Worm (Caenorhabditis elegans) whole organism, L2 larva: ENCODE measurements around the gene W08E12.9.
A peak's percentile ranks its signal among the peaks of the same experiment; 100 is the strongest.

Experiments
- R02D3.7 ChIP-seq: fragments of 150-350 bp; optimal IDR thresholded peaks from 2 replicates; lab custom pipeline; 2014; ENCODE audit warnings: missing biosample characterization, missing genetic modification characterization
- Y55F3AM.14 ChIP-seq: fragments of 200-800 bp; sonication (Bioruptor generic); optimal IDR thresholded peaks from 2 replicates; lab custom pipeline; 2018; ENCODE audit warnings: mild to moderate bottlenecking, missing genetic modification characterization, missing compliant biosample characterization
- ama-1 ChIP-seq: fragments of 150-350 bp; optimal IDR thresholded peaks from 2 replicates; lab custom pipeline; 2018; ENCODE audit warnings: inconsistent platforms
- ceh-82 ChIP-seq: fragments of 150-350 bp; optimal IDR thresholded peaks from 2 replicates; lab custom pipeline; 2014; ENCODE audit warnings: missing biosample characterization, missing genetic modification characterization
- crh-2 ChIP-seq: sonication (generic microtip); optimal IDR thresholded peaks from 2 replicates; lab custom pipeline; 2017; ENCODE audit warnings: missing biosample characterization, missing genetic modification characterization
- dmd-4 ChIP-seq: sonication (generic microtip); optimal IDR thresholded peaks from 2 replicates; lab custom pipeline; 2017; ENCODE audit warnings: missing biosample characterization, missing genetic modification characterization
- elt-1 ChIP-seq: fragments of 150-350 bp; optimal IDR thresholded peaks from 2 replicates; lab custom pipeline; 2014; ENCODE audit warnings: missing biosample characterization, missing genetic modification characterization
- fos-1 ChIP-seq: fragments of 150-350 bp; optimal IDR thresholded peaks from 2 replicates; lab custom pipeline; 2014; ENCODE audit warnings: missing biosample characterization, missing genetic modification characterization
- lin-13 ChIP-seq: fragments of 150-350 bp; optimal IDR thresholded peaks from 2 replicates; lab custom pipeline; 2014; ENCODE audit warnings: missing biosample characterization, missing genetic modification reagents, missing genetic modification characterization
- lin-39 ChIP-seq: fragments of 150-350 bp; optimal IDR thresholded peaks from 2 replicates; lab custom pipeline; 2014; ENCODE audit warnings: missing biosample characterization, missing genetic modification reagents, missing genetic modification characterization
- lsy-2 ChIP-seq, 2 experiments: fragments of 150-350 bp in 1 of 2; sonication (generic microtip) in 1 of 2; optimal IDR thresholded peaks; 2 replicates each; lab custom pipeline; 2014 to 2017; ENCODE audit warnings: missing biosample characterization in 2 of 2, missing genetic modification characterization in 2 of 2
- mab-5 ChIP-seq: fragments of 150-350 bp; optimal IDR thresholded peaks from 2 replicates; lab custom pipeline; 2014; ENCODE audit warnings: missing biosample characterization, missing genetic modification characterization
- mdl-1 ChIP-seq, 2 experiments: fragments of 150-350 bp in 1 of 2; sonication (generic microtip) in 1 of 2; optimal IDR thresholded peaks; 2 replicates each; lab custom pipeline; 2017; ENCODE audit warnings: missing biosample characterization in 2 of 2, missing genetic modification characterization in 2 of 2
- nhr-10 ChIP-seq: sonication (generic microtip); optimal IDR thresholded peaks from 2 replicates; lab custom pipeline; 2017; ENCODE audit warnings: missing biosample characterization, missing genetic modification characterization
- nhr-129 ChIP-seq: fragments of 150-350 bp; optimal IDR thresholded peaks from 2 replicates; lab custom pipeline; 2014; ENCODE audit warnings: missing biosample characterization, missing genetic modification characterization
- nhr-21 ChIP-seq: fragments of 150-350 bp; optimal IDR thresholded peaks from 2 replicates; lab custom pipeline; 2014; ENCODE audit warnings: missing biosample characterization, missing genetic modification characterization
- nhr-25 ChIP-seq: fragments of 150-350 bp; sonication (generic microtip); optimal IDR thresholded peaks from 3 replicates; lab custom pipeline; 2014; ENCODE audit warnings: missing biosample characterization, missing genetic modification characterization
- nhr-6 ChIP-seq: fragments of 150-350 bp; optimal IDR thresholded peaks from 2 replicates; lab custom pipeline; 2014; ENCODE audit warnings: missing biosample characterization, missing genetic modification characterization
- sem-4 ChIP-seq: fragments of 150-350 bp; optimal IDR thresholded peaks from 2 replicates; lab custom pipeline; 2014; ENCODE audit warnings: missing biosample characterization, missing genetic modification reagents, missing genetic modification characterization
- skn-1 ChIP-seq: sonication (generic microtip); optimal IDR thresholded peaks from 2 replicates; lab custom pipeline; 2017; ENCODE audit warnings: missing biosample characterization, missing genetic modification characterization
- sma-3 ChIP-seq: sonication (generic microtip); optimal IDR thresholded peaks from 2 replicates; lab custom pipeline; 2016; ENCODE audit warnings: missing genetic modification reagents, missing genetic modification characterization, missing compliant biosample characterization
- snpc-4 ChIP-seq: fragments of 150-350 bp; optimal IDR thresholded peaks from 2 replicates; lab custom pipeline; 2014; ENCODE audit warnings: missing biosample characterization, missing genetic modification characterization
- zag-1 ChIP-seq: fragments of 150-350 bp; optimal IDR thresholded peaks from 2 replicates; lab custom pipeline; 2014; ENCODE audit warnings: missing biosample characterization, missing genetic modification characterization
- ztf-11 ChIP-seq: sonication (generic microtip); optimal IDR thresholded peaks from 2 replicates; lab custom pipeline; 2017; ENCODE audit warnings: missing biosample characterization, missing genetic modification characterization
- ztf-4 ChIP-seq: fragments of 150-350 bp; optimal IDR thresholded peaks from 2 replicates; lab custom pipeline; 2014; ENCODE audit warnings: missing biosample characterization, missing genetic modification characterization

The W08E12.9 gene

ce11 chrIV:3261761-3262160, 45.6 kb downstream of the W08E12.9 start:
- TF ChIP-seq zag-1 (tag; lab: Kevin White, UChicago) (no peak), ztf-4 (tag; lab: Kevin White, UChicago) (no peak), sma-3 (no peak), mdl-1 (tag; optimal IDR thresholded peaks at IDR 0.05; lab: Kevin White, UChicago) (no peak), lsy-2 (tag; optimal IDR thresholded peaks at IDR 0.05; lab: Kevin White, UChicago) (no peak), crh-2 (no peak), Y55F3AM.14 (GFP tag; lab: Kevin White, UChicago) (no peak), skn-1 (no peak)

- TF ChIP-seq nhr-10 (tag; lab: Kevin White, UChicago) (no peak), nhr-21 (tag; lab: Kevin White, UChicago) (no peak), dmd-4 (tag; lab: Kevin White, UChicago) (no peak), lin-39 (tag; lab: Kevin White, UChicago) (no peak), mab-5 (tag; lab: Kevin White, UChicago) (no peak), nhr-129 (tag; lab: Kevin White, UChicago) (no peak), ama-1 (no peak), R02D3.7 (tag; lab: Kevin White, UChicago) (no peak), snpc-4 (tag; lab: Kevin White, UChicago) (no peak), nhr-25 (tag; lab: Kevin White, UChicago) (no peak), ztf-11 (tag; lab: Kevin White, UChicago) (no peak), lin-13 (GFP tag; lab: Kevin White, UChicago) (no peak), nhr-6 (no peak), elt-1 (tag; lab: Kevin White, UChicago) (no peak)
- TF ChIP-seq, all 48 proteins: peak for 0
Measured at ce11 chrIV:3260216-3260615, 47.1 kb downstream of the W08E12.9 start.

DNA sequence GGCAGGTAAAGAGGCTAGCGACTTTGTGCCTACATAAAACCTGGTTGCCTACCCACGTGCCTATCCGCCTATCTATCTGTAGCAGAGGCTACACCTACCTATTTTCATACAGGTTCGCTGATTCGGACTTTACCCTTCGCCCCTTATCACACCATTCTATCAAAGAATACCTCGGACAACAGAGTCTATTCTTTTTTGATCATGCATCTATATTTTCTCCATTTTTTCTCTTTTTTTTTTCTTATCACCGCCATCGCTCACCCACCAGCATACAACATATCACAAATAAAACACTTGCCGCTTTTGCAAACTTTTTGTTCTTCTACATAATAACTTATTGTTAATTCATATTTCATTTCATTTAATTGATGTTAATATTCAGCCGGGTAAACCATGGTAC, 48.8 kb downstream of the W08E12.9 start, which contains the start of gene T26C12.1:
Gene T26C12.1 (plus strand): TSS at position 383 of the 400 bp plus-strand sequence.
- TF ChIP-seq fos-1 (tag; lab: Kevin White, UChicago) = peak; percentile 66
- TF ChIP-seq elt-1 (tag; lab: Kevin White, UChicago) = no peak

ce11 chrIV:3256866-3257265, 50.5 kb downstream of the W08E12.9 start:
- TF ChIP-seq nhr-21 (tag; lab: Kevin White, UChicago) (peak; percentile 9), sem-4 (no peak), ceh-82 (tag; lab: Kevin White, UChicago) (no peak), lin-13 (GFP tag; lab: Kevin White, UChicago) (no peak)
- TF ChIP-seq, all 48 proteins: peak for 1
